Worm (Caenorhabditis elegans) whole organism, L1 larva: ENCODE data around the gene txt-2.

Experiments
- nhr-20 ChIP-seq: sonication (generic microtip); optimal IDR thresholded peaks from 2 replicates; lab custom pipeline; 2016; ENCODE audit warnings: mild to moderate bottlenecking, missing genetic modification characterization, missing compliant biosample characterization
- nhr-237 ChIP-seq: fragments of 150-350 bp; optimal IDR thresholded peaks from 2 replicates; lab custom pipeline; 2014; ENCODE audit warnings: missing biosample characterization, missing genetic modification characterization
- nhr-90 ChIP-seq: sonication (generic microtip); optimal IDR thresholded peaks from 2 replicates; lab custom pipeline; 2016; ENCODE audit warnings: mild to moderate bottlenecking, missing genetic modification characterization, missing compliant biosample characterization; ENCODE audit not compliant: poor library complexity
- sptf-1 ChIP-seq: fragments of 150-350 bp; optimal IDR thresholded peaks from 2 replicates; lab custom pipeline; 2014; ENCODE audit warnings: missing biosample characterization, missing genetic modification characterization

- TF ChIP-seq nhr-20 (tag; lab: Kevin White, UChicago) (no peak), nhr-237 (no peak), nhr-90 (tag; lab: Kevin White, UChicago) (no peak), sptf-1 (no peak)
These were observed 18.4 kb upstream of the txt-2 start, which contains the start of gene nhr-204 for ce11 chrV:258730-259129.
